Worm (Caenorhabditis elegans) whole organism, L4 larva: Measurements from ENCODE around the gene rhi-1.

ENCODE experiments used
- D1046.2 ChIP-seq: fragments of 200-800 bp; sonication (Bioruptor generic); IDR thresholded peaks from 2 replicates; pipeline ENCODE4 v1.3.6; 2022; ENCODE audit warnings: missing genetic modification characterization, missing compliant biosample characterization
- F44E2.7 ChIP-seq: fragments of 200-800 bp; sonication (Bioruptor generic); IDR thresholded peaks from 2 replicates; pipeline ENCODE4 v2.1.2; 2022; ENCODE audit warnings: missing genetic modification characterization, missing compliant biosample characterization
- R02D3.7 ChIP-seq: fragments of 150-350 bp; sonication (generic microtip); optimal IDR thresholded peaks from 3 replicates; lab custom pipeline; 2014; ENCODE audit warnings: missing biosample characterization, missing genetic modification characterization
- T20F7.1 ChIP-seq: fragments of 200-800 bp; sonication (Bioruptor generic); optimal IDR thresholded peaks from 2 replicates; lab custom pipeline; 2018; ENCODE audit warnings: mild to moderate bottlenecking, missing genetic modification characterization, missing compliant biosample characterization
- Y48G9A.11 ChIP-seq: fragments of 200-800 bp; sonication (Bioruptor generic); IDR thresholded peaks from 2 replicates; pipeline ENCODE4 v1.3.6; 2022; ENCODE audit warnings: missing genetic modification reagents, missing genetic modification characterization, missing compliant biosample characterization
- ZK337.2 ChIP-seq: fragments of 200-800 bp; sonication (Bioruptor generic); IDR thresholded peaks from 2 replicates; pipeline ENCODE4 v1.3.6; 2022; ENCODE audit warnings: missing genetic modification reagents, missing genetic modification characterization, missing compliant biosample characterization
- ZK546.5 ChIP-seq, 2 experiments: sonication (generic microtip); optimal IDR thresholded peaks; 2 replicates each; lab custom pipeline; 2017; ENCODE audit warnings: missing biosample characterization in 2 of 2, missing genetic modification characterization in 2 of 2
- arid-1 ChIP-seq: fragments of 200-800 bp; sonication (Bioruptor generic); conservative IDR thresholded peaks from 2 replicates; pipeline ENCODE4 v1.3.6; 2022; ENCODE audit warnings: missing genetic modification reagents, missing genetic modification characterization, missing compliant biosample characterization
- attf-4 ChIP-seq: sonication (generic microtip); optimal IDR thresholded peaks from 3 replicates; lab custom pipeline; 2017; ENCODE audit warnings: missing biosample characterization, missing genetic modification characterization
- ceh-32 ChIP-seq: sonication (generic microtip); optimal IDR thresholded peaks from 2 replicates; lab custom pipeline; 2016; ENCODE audit warnings: mild to moderate bottlenecking, missing genetic modification characterization, missing compliant biosample characterization; ENCODE audit not compliant: poor library complexity
- ceh-62 ChIP-seq: sonication (generic microtip); optimal IDR thresholded peaks from 2 replicates; lab custom pipeline; 2017; ENCODE audit warnings: missing biosample characterization, missing genetic modification characterization
- cey-2 ChIP-seq: sonication (generic microtip); optimal IDR thresholded peaks from 3 replicates; lab custom pipeline; 2017; ENCODE audit warnings: missing genetic modification characterization, mild to moderate bottlenecking, missing compliant biosample characterization, antibody characterized with exemption, borderline replicate concordance; ENCODE audit not compliant: insufficient read depth
- ctbp-1 ChIP-seq: fragments of 200-800 bp; sonication (Bioruptor generic); IDR thresholded peaks from 2 replicates; pipeline ENCODE4 v1.3.6; 2022; ENCODE audit warnings: missing genetic modification reagents, missing genetic modification characterization, missing compliant biosample characterization
- daf-12 ChIP-seq: fragments of 150-350 bp; optimal IDR thresholded peaks from 2 replicates; lab custom pipeline; 2014; ENCODE audit warnings: missing biosample characterization, missing genetic modification reagents, missing genetic modification characterization
- daf-16 ChIP-seq, 3 experiments: sonication (generic microtip); optimal IDR thresholded peaks; 2 replicates each; lab custom pipeline; 2016 to 2017; ENCODE audit warnings: missing genetic modification characterization in 3 of 3, missing genetic modification reagents in 3 of 3, mild to moderate bottlenecking in 2 of 3, missing compliant biosample characterization in 2 of 3, missing biosample characterization in 1 of 3, moderate library complexity in 1 of 3
- dmd-6 ChIP-seq: fragments of 200-800 bp; sonication (Bioruptor generic); IDR thresholded peaks from 2 replicates; pipeline ENCODE4 v1.3.6; 2022; ENCODE audit warnings: missing genetic modification reagents, missing genetic modification characterization, missing compliant biosample characterization
- dmd-8 ChIP-seq: fragments of 200-800 bp; sonication (Bioruptor generic); IDR thresholded peaks from 2 replicates; pipeline ENCODE4 v1.3.6; 2022; ENCODE audit warnings: missing genetic modification characterization, missing compliant biosample characterization
- dmd-9 ChIP-seq: fragments of 200-800 bp; sonication (Bioruptor generic); IDR thresholded peaks from 2 replicates; pipeline ENCODE4 v1.3.6; 2022; ENCODE audit warnings: missing genetic modification reagents, missing genetic modification characterization, missing compliant biosample characterization
- dpl-1 ChIP-seq: fragments of 150-350 bp; optimal IDR thresholded peaks from 2 replicates; lab custom pipeline; 2014; ENCODE audit warnings: missing biosample characterization, missing genetic modification reagents, missing genetic modification characterization
- duxl-1 ChIP-seq: sonication (generic microtip); optimal IDR thresholded peaks from 2 replicates; lab custom pipeline; 2016; ENCODE audit warnings: mild to moderate bottlenecking, missing genetic modification characterization, moderate library complexity, missing compliant biosample characterization; ENCODE audit not compliant: poor library complexity
- dve-1 ChIP-seq: sonication (generic microtip); optimal IDR thresholded peaks from 2 replicates; lab custom pipeline; 2017; ENCODE audit warnings: antibody characterized with exemption, mild to moderate bottlenecking, missing genetic modification characterization, missing compliant biosample characterization; ENCODE audit not compliant: insufficient read depth
- egl-43 ChIP-seq: fragments of 200-800 bp; sonication (Bioruptor generic); IDR thresholded peaks from 2 replicates; pipeline ENCODE4 v1.3.6; 2022; ENCODE audit warnings: missing genetic modification reagents, missing genetic modification characterization, missing compliant biosample characterization
- hlh-11 ChIP-seq: fragments of 200-800 bp; sonication (Bioruptor generic); optimal IDR thresholded peaks from 2 replicates; lab custom pipeline; 2018; ENCODE audit warnings: mild to moderate bottlenecking, missing genetic modification characterization, missing compliant biosample characterization
- lin-29 ChIP-seq: fragments of 200-800 bp; sonication (Bioruptor generic); IDR thresholded peaks from 2 replicates; pipeline ENCODE4 v1.3.6; 2022; ENCODE audit warnings: missing genetic modification reagents, missing genetic modification characterization, missing compliant biosample characterization
- lin-39 ChIP-seq: fragments of 150-350 bp; optimal IDR thresholded peaks from 2 replicates; lab custom pipeline; 2014; ENCODE audit warnings: missing biosample characterization, missing genetic modification reagents, missing genetic modification characterization
- lsy-2 ChIP-seq, 2 experiments: fragments of 150-350 bp in 1 of 2; sonication (generic microtip) in 1 of 2; optimal IDR thresholded peaks; 2 replicates each; lab custom pipeline; 2014 to 2017; ENCODE audit warnings: missing biosample characterization in 2 of 2, missing genetic modification characterization in 2 of 2
- madf-9 ChIP-seq: fragments of 200-800 bp; sonication (Bioruptor generic); conservative IDR thresholded peaks from 2 replicates; pipeline ENCODE4 v1.3.6; 2022; ENCODE audit warnings: missing genetic modification reagents, missing genetic modification characterization, missing compliant biosample characterization
- mdt-29 ChIP-seq: fragments of 200-800 bp; sonication (Bioruptor generic); IDR thresholded peaks from 2 replicates; pipeline ENCODE4 v1.3.6; 2022; ENCODE audit warnings: missing genetic modification reagents, missing genetic modification characterization, missing compliant biosample characterization
- mxl-2 ChIP-seq: fragments of 200-800 bp; sonication (Bioruptor generic); conservative IDR thresholded peaks from 2 replicates; pipeline ENCODE4 v1.3.6; 2022; ENCODE audit warnings: missing genetic modification reagents, missing genetic modification characterization, missing compliant biosample characterization
- nhr-102 ChIP-seq: sonication (generic microtip); optimal IDR thresholded peaks from 2 replicates; lab custom pipeline; 2016; ENCODE audit warnings: mild to moderate bottlenecking, missing genetic modification characterization, moderate library complexity, missing compliant biosample characterization
- nhr-11 ChIP-seq: fragments of 150-350 bp; optimal IDR thresholded peaks from 2 replicates; lab custom pipeline; 2014; ENCODE audit warnings: missing biosample characterization, missing genetic modification characterization
- nhr-25 ChIP-seq: sonication (generic microtip); optimal IDR thresholded peaks from 2 replicates; lab custom pipeline; 2017; ENCODE audit warnings: missing genetic modification characterization, mild to moderate bottlenecking, missing compliant biosample characterization, antibody characterized with exemption, moderate library complexity, borderline replicate concordance; ENCODE audit not compliant: insufficient read depth
- nhr-28 ChIP-seq: fragments of 150-350 bp; optimal IDR thresholded peaks from 2 replicates; lab custom pipeline; 2014; ENCODE audit warnings: missing biosample characterization, missing genetic modification characterization
- nhr-42 ChIP-seq: fragments of 200-800 bp; sonication (Bioruptor generic); IDR thresholded peaks from 2 replicates; pipeline ENCODE4 v1.3.6; 2022; ENCODE audit warnings: missing genetic modification characterization, missing compliant biosample characterization
- nhr-76 ChIP-seq: fragments of 150-350 bp; optimal IDR thresholded peaks from 2 replicates; lab custom pipeline; 2014; ENCODE audit warnings: missing biosample characterization, missing genetic modification characterization
- php-3 ChIP-seq: fragments of 200-800 bp; sonication (Bioruptor generic); IDR thresholded peaks from 2 replicates; pipeline ENCODE4 v1.3.6; 2022; ENCODE audit warnings: missing genetic modification reagents, missing genetic modification characterization, missing compliant biosample characterization
- pqm-1 ChIP-seq: sonication (generic microtip); optimal IDR thresholded peaks from 2 replicates; lab custom pipeline; 2017; ENCODE audit warnings: missing biosample characterization, missing genetic modification characterization
- saeg-2 ChIP-seq: fragments of 200-800 bp; sonication (Bioruptor generic); IDR thresholded peaks from 2 replicates; pipeline ENCODE4 v1.3.6; 2022; ENCODE audit warnings: missing genetic modification reagents, missing genetic modification characterization, missing compliant biosample characterization
- snpc-1.2 ChIP-seq: fragments of 200-800 bp; sonication (Bioruptor generic); IDR thresholded peaks from 2 replicates; pipeline ENCODE4 v1.3.6; 2022; ENCODE audit warnings: missing genetic modification reagents, missing genetic modification characterization, missing compliant biosample characterization
- spr-1 ChIP-seq: sonication (generic microtip); optimal IDR thresholded peaks from 2 replicates; lab custom pipeline; 2016; ENCODE audit warnings: mild to moderate bottlenecking, missing genetic modification characterization, missing compliant biosample characterization
- tra-1 ChIP-seq: fragments of 200-800 bp; sonication (Bioruptor generic); IDR thresholded peaks from 2 replicates; pipeline ENCODE4 v1.3.6; 2022; ENCODE audit warnings: missing genetic modification reagents, missing genetic modification characterization, missing compliant biosample characterization
- unc-130 ChIP-seq: sonication (generic microtip); optimal IDR thresholded peaks from 2 replicates; lab custom pipeline; 2016; ENCODE audit warnings: missing genetic modification reagents, missing genetic modification characterization, missing compliant biosample characterization
- unc-39 ChIP-seq: sonication (generic microtip); optimal IDR thresholded peaks from 2 replicates; lab custom pipeline; 2017; ENCODE audit warnings: missing biosample characterization, missing genetic modification characterization
- vab-7 ChIP-seq: fragments of 200-800 bp; sonication (Bioruptor generic); IDR thresholded peaks from 2 replicates; pipeline ENCODE4 v1.3.6; 2022; ENCODE audit warnings: missing genetic modification reagents, missing genetic modification characterization, missing compliant biosample characterization
- zfp-2 ChIP-seq: sonication (generic microtip); optimal IDR thresholded peaks from 2 replicates; lab custom pipeline; 2016; ENCODE audit warnings: mild to moderate bottlenecking, missing genetic modification characterization, missing compliant biosample characterization
- zip-11 ChIP-seq: fragments of 200-800 bp; sonication (Bioruptor generic); IDR thresholded peaks from 2 replicates; pipeline ENCODE4 v1.3.6; 2022; ENCODE audit warnings: missing genetic modification characterization, missing compliant biosample characterization
- zip-2 ChIP-seq: fragments of 150-350 bp; optimal IDR thresholded peaks from 2 replicates; lab custom pipeline; 2014; ENCODE audit warnings: missing biosample characterization, missing genetic modification characterization
- ztf-7 ChIP-seq: fragments of 150-350 bp; optimal IDR thresholded peaks from 2 replicates; lab custom pipeline; 2014; ENCODE audit warnings: missing biosample characterization, missing genetic modification characterization

Gene rhi-1

DNA sequence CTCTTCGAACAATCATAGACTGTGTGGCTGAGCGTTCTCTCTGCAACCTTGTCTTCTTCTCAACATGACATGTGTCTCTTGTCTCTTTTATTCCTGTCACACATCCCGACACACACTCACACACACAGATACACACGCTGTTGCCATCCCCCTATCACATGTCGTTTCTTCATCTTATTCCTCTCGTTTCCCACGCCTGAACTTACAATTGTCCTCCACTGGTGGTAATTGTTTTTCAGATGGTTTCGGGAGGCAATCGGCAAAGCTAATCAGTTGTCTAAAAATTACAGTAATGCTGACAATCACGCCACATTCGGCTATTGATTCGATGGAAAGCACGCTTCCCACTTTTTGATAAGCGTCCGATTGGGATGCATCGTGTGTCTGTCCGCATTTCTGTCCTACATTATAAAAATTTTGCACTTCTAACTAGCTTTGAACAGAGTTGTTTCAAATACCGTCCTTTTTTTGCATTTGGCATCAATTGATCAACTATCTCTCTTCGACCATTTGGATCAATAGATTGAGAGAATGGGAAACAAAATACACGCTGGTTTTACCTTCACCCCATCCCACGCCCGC is 23.9 kb downstream of the rhi-1 start, which contains the start of gene nhr-35 (continued):
- TF ChIP-seq dmd-9 (GFP tag; lab: Robert Waterston, UW) = 0 out of 2 replicates have a peak, but pooled peaks have one; percentile 43
- no peak for TF ChIP-seq dmd-8 (GFP tag; lab: Robert Waterston, UW)
- TF ChIP-seq nhr-102 (tag; lab: Kevin White, UChicago) = peak; percentile 93
- no peak for TF ChIP-seq F44E2.7

ce11 chrX:4534112-4534511 is 25.8 kb downstream of the rhi-1 start:
- TF ChIP-seq dmd-6 (GFP tag; lab: Robert Waterston, UW) = 0 out of 2 replicates have a peak, but pooled peaks have one; percentile 10
- TF ChIP-seq pqm-1 (tag; lab: Kevin White, UChicago) = peak; percentile 37
- TF ChIP-seq spr-1 (tag; lab: Kevin White, UChicago) = no peak
- no peak for TF ChIP-seq nhr-25
- TF ChIP-seq ZK337.2 (GFP tag; lab: Robert Waterston, UW) = no peak
- no peak for TF ChIP-seq arid-1 (GFP tag; lab: Robert Waterston, UW)
- TF ChIP-seq zfp-2 (tag; lab: Kevin White, UChicago) = no peak
- no peak for TF ChIP-seq ceh-62 (tag; lab: Kevin White, UChicago)
- no peak for TF ChIP-seq lsy-2 (tag; optimal IDR thresholded peaks at IDR 0.05; lab: Kevin White, UChicago)
- no peak for TF ChIP-seq ztf-7 (tag; lab: Kevin White, UChicago)
- TF ChIP-seq madf-9 = no peak
- TF ChIP-seq Y48G9A.11 (GFP tag; lab: Robert Waterston, UW) = no peak
- peak; percentile 21 for TF ChIP-seq hlh-11 (tag; lab: Kevin White, UChicago)
- no peak for TF ChIP-seq lin-29 (GFP tag; lab: Robert Waterston, UW)
- no peak for TF ChIP-seq nhr-42 (GFP tag; lab: Robert Waterston, UW)
- TF ChIP-seq D1046.2 (GFP tag; lab: Robert Waterston, UW) = no peak
- TF ChIP-seq egl-43 (GFP tag; lab: Robert Waterston, UW) = no peak
- TF ChIP-seq snpc-1.2 (GFP tag; lab: Robert Waterston, UW) = no peak
- no peak for TF ChIP-seq T20F7.1
- no peak for TF ChIP-seq nhr-11 (tag; lab: Kevin White, UChicago)
- no peak for TF ChIP-seq nhr-76 (tag; lab: Kevin White, UChicago)
- TF ChIP-seq mdt-29 = no peak
- no peak for TF ChIP-seq duxl-1 (tag; lab: Kevin White, UChicago)
- TF ChIP-seq dmd-8 (GFP tag; lab: Robert Waterston, UW) = no peak
- no peak for TF ChIP-seq php-3 (GFP tag; lab: Robert Waterston, UW)
- no peak for TF ChIP-seq daf-16 (GFP tag; optimal IDR thresholded peaks at IDR 0.05; lab: Kevin White, UChicago)
- peak; percentile 65 for TF ChIP-seq daf-16 (tag; optimal IDR thresholded peaks at IDR 0.05; lab: Kevin White, UChicago)
- TF ChIP-seq lin-39 = no peak
- TF ChIP-seq unc-39 (tag; lab: Kevin White, UChicago) = no peak
- peak; percentile 8 for TF ChIP-seq dve-1
- no peak for TF ChIP-seq vab-7 (GFP tag; lab: Robert Waterston, UW)
- TF ChIP-seq nhr-28 (tag; lab: Kevin White, UChicago) = peak; percentile 54
- TF ChIP-seq, all 104 proteins: peak for 6

- no peak for TF ChIP-seq D1046.2 (GFP tag; lab: Robert Waterston, UW)
- no peak for TF ChIP-seq vab-7 (GFP tag; lab: Robert Waterston, UW)
- no peak for TF ChIP-seq nhr-25
- no peak for TF ChIP-seq zip-2
- TF ChIP-seq zip-11 (GFP tag; lab: Robert Waterston, UW) = no peak
- TF ChIP-seq dpl-1 (GFP tag; lab: Kevin White, UChicago) = no peak
- TF ChIP-seq cey-2 (tag; lab: Kevin White, UChicago) = no peak
- no peak for TF ChIP-seq ctbp-1 (GFP tag; lab: Robert Waterston, UW)
- TF ChIP-seq unc-130 (GFP tag; lab: Kevin White, UChicago) = no peak
- TF ChIP-seq ZK546.5 (tag; optimal IDR thresholded peaks at IDR 0.05; lab: Kevin White, UChicago) = no peak
- no peak for TF ChIP-seq daf-12
- TF ChIP-seq mxl-2 (GFP tag; lab: Robert Waterston, UW) = no peak
- TF ChIP-seq saeg-2 = no peak
- TF ChIP-seq unc-39 (tag; lab: Kevin White, UChicago) = no peak
- TF ChIP-seq R02D3.7 = no peak
- TF ChIP-seq ceh-32 (tag; lab: Kevin White, UChicago) = no peak
- TF ChIP-seq attf-4 = no peak
- no peak for TF ChIP-seq tra-1 (GFP tag; lab: Robert Waterston, UW)
Observed at ce11 chrX:4544543-4544942, 36.2 kb downstream of the rhi-1 start, which contains the start of gene C07A12.2. Gene C07A12.2 (plus strand): TSS chrX:4544843.
